Fruit fly (Drosophila melanogaster): ENCODE data around the gene mbf1.

Gene mbf1

DNA sequence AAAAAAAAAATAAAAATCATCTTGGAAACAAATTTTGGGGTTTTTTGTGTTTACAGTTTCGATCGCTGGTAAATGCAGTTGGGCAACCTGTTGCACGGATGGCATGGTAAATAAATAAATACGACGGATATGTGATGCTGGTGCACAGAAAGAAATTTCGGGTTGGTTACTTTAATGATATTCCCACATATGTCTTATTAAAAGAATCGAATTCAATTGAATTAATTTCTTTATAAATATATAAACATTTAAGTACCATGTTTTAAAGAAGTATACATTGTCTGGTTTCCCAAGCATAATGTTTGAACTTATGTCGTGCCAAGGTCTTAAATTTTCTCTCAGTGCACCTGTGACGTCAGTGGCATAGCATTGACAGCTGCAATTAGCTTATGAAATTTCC lies 6.7 kb upstream of the mbf1 start (continued):
- TF ChIP-seq Meics (GFP tag; optimal IDR thresholded peaks at IDR 0.05) (peak; percentile 29), CG10654 (GFP tag; optimal IDR thresholded peaks at IDR 0.05) (peak; percentile 23), CG14014 (GFP tag; IDR thresholded peaks at IDR 0.05) (0 out of 2 replicates have a peak, but pooled peaks have one; percentile 39), CG32767 (GFP tag; IDR thresholded peaks at IDR 0.05) (0 out of 2 replicates have a peak, but pooled peaks have one; percentile 8), cato (GFP tag; optimal IDR thresholded peaks at IDR 0.05; ENCODE audit: borderline replicate concordance) (peak; percentile 6), cwo (GFP tag; optimal IDR thresholded peaks at IDR 0.05) (peak; percentile 29), CG1024 (GFP tag; IDR thresholded peaks at IDR 0.05) (peak; percentile 32; the same call in 1 of the 2 replicates), CG16813 (GFP tag; IDR thresholded peaks at IDR 0.05; ENCODE audit: partially characterized antibody) (no peak), CG13296 (GFP tag; optimal IDR thresholded peaks at IDR 0.05) (peak; percentile 44), Nf-YC (tag; optimal IDR thresholded peaks at IDR 0.05) (peak; percentile 40), wor (GFP tag; IDR thresholded peaks at IDR 0.05) (peak; percentile 39; the same call in 1 of the 2 replicates), CG10565 (GFP tag; optimal IDR thresholded peaks at IDR 0.05) (no peak), Mes4 (GFP tag; optimal IDR thresholded peaks at IDR 0.05) (no peak), CHES-1-like (GFP tag; optimal IDR thresholded peaks at IDR 0.05) (no peak), Atf6 (GFP tag; IDR thresholded peaks at IDR 0.05) (no peak), HmgD (GFP tag; optimal IDR thresholded peaks at IDR 0.05) (no peak), CG15696 (tag; optimal IDR thresholded peaks at IDR 0.05) (peak; percentile 61), schlank (tag; optimal IDR thresholded peaks at IDR 0.05) (no peak), CG5245 (GFP tag; optimal IDR thresholded peaks at IDR 0.05) (no peak), zen (tag; optimal IDR thresholded peaks at IDR 0.05) (peak; percentile 57), ranshi (GFP tag; IDR thresholded peaks at IDR 0.05) (0 out of 2 replicates have a peak, but pooled peaks have one; percentile 52), CG2712 (tag; optimal IDR thresholded peaks at IDR 0.05) (peak; percentile 83), CG17829 (tag; optimal IDR thresholded peaks at IDR 0.05) (peak; percentile 72), MTF-1 (GFP tag; optimal IDR thresholded peaks at IDR 0.05; ENCODE audit: borderline replicate concordance) (peak; percentile 28), CG16815 (GFP tag; optimal IDR thresholded peaks at IDR 0.05) (peak; percentile 10), nerfin-2 (GFP tag; IDR thresholded peaks at IDR 0.05; ENCODE audit: partially characterized antibody) (no peak), luna (GFP tag; optimal IDR thresholded peaks at IDR 0.05) (no peak), CG5180 (GFP tag; optimal IDR thresholded peaks at IDR 0.05) (peak; percentile 45), eve (GFP tag; optimal IDR thresholded peaks at IDR 0.05) (peak in 1 of 2 experiments; percentile 76), sima (GFP tag; optimal IDR thresholded peaks at IDR 0.05) (no peak), CG18599 (GFP tag; optimal IDR thresholded peaks at IDR 0.05) (peak; percentile 35), NK7.1 (GFP tag; optimal IDR thresholded peaks at IDR 0.05) (no peak), ap (GFP tag; IDR thresholded peaks at IDR 0.05) (0 out of 2 replicates have a peak, but pooled peaks have one; percentile 22), Optix (GFP tag; IDR thresholded peaks at IDR 0.05) (no peak), CG6654 (GFP tag; optimal IDR thresholded peaks at IDR 0.05) (peak; percentile 19), croc (GFP tag; conservative IDR thresholded peaks at IDR 0.05) (0 out of 3 replicates have a peak, but pooled peaks have one; percentile 33), esg (GFP tag; conservative IDR thresholded peaks at IDR 0.05) (0 out of 2 replicates have a peak, but pooled peaks have one; percentile 34), Fer3 (tag; optimal IDR thresholded peaks at IDR 0.05) (peak; percentile 45), CG3281 (GFP tag; optimal IDR thresholded peaks at IDR 0.05) (peak; percentile 15), CG2875 (GFP tag; optimal IDR thresholded peaks at IDR 0.05) (peak; percentile 50), CG12942 (GFP tag; optimal IDR thresholded peaks at IDR 0.05) (peak; percentile 39), CG18619 (GFP tag; optimal IDR thresholded peaks at IDR 0.05) (peak; percentile 47), Fer2 (tag; optimal IDR thresholded peaks at IDR 0.05) (peak; percentile 12), CG6683 (GFP tag; optimal IDR thresholded peaks at IDR 0.05) (no peak), CG2889 (GFP tag; IDR thresholded peaks at IDR 0.05) (no peak), az2 (GFP tag; optimal IDR thresholded peaks at IDR 0.05) (peak; percentile 59), CG2199 (GFP tag; IDR thresholded peaks at IDR 0.05) (no peak), Oli (tag; optimal IDR thresholded peaks at IDR 0.05) (peak; percentile 71), CG8478 (optimal IDR thresholded peaks at IDR 0.05) (no peak), peb (GFP tag; IDR thresholded peaks at IDR 0.05) (no peak)

All from whole organism, embryonic.